Fruit fly (Drosophila melanogaster) whole organism: Measurements from ENCODE around the gene CG14262.
A peak's percentile ranks its signal among the peaks of the same experiment; 100 is the strongest.

Experiments
- CG8478 ChIP-seq: fragments of >200 bp; optimal IDR thresholded peaks from 2 replicates; lab custom pipeline; 2018; ENCODE audit warnings: inconsistent platforms
- Dll ChIP-seq: fragments of >200 bp; optimal IDR thresholded peaks from 2 replicates; lab custom pipeline; 2017
- EcR ChIP-seq, 2 experiments: fragments of >200 bp; optimal IDR thresholded peaks; 2 replicates each; lab custom pipeline; 2017; ENCODE audit warnings: missing biosample characterization in 2 of 2, missing genetic modification characterization in 2 of 2, missing genetic modification reagents in 2 of 2
- pan ChIP-seq: fragments of >200 bp; optimal IDR thresholded peaks from 2 replicates; lab custom pipeline; 2017
- psq ChIP-seq: fragments of >200 bp; optimal IDR thresholded peaks from 2 replicates; lab custom pipeline; 2017
- usp ChIP-seq: fragments of >200 bp; optimal IDR thresholded peaks from 2 replicates; lab custom pipeline; 2017; ENCODE audit warnings: missing biosample characterization, missing genetic modification characterization, mixed read lengths

The CG14262 gene

DNA sequence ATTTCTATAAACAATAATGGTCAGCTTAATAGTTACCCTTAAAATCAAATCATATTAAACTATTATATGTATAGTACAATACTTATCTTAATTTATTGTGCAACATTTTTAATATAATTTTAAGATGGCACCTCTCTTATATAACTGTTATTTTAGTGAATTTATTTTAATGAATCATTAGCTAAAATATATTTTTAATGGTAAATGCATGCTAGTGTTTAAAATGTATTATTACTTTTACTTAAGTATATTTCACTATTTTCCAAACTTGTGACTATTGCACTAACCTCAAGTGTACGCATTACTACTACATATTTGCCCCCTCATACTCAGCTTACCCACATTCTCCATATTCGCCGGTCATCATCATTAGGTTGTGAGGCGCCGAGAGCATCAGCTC lies 19.0 kb downstream of the CG14262 start:
- no peak for TF ChIP-seq usp (GFP tag; lab: Kevin White, UChicago)
- TF ChIP-seq psq (lab: Kevin White, UChicago) = no peak
- TF ChIP-seq pan = no peak
- TF ChIP-seq EcR (GFP tag; optimal IDR thresholded peaks at IDR 0.05; lab: Kevin White, UChicago) = no peak
- no peak for TF ChIP-seq Dll (lab: Kevin White, UChicago)
- TF ChIP-seq CG8478 (lab: Kevin White, UChicago) = no peak

DNA sequence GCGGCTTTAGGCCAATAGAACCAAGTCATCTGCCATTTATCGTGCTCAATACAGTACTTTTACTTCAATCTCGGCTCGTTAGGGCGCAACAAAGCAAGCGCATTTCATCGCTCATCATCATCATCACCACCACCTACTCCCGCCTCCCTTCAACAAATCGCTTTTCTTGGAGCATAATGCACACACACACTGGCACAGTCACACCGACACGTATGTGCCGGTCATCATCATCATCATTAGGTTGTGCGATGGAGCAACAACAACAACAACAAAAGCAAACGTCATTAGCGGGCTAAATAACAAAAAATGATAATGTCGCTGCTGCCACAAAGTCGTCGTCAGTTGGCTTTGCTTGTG lies 19.9 kb downstream of the CG14262 start:
- TF ChIP-seq pan (no peak), Dll (lab: Kevin White, UChicago) (no peak), EcR (GFP tag; optimal IDR thresholded peaks at IDR 0.05; lab: Kevin White, UChicago) (no peak), CG8478 (lab: Kevin White, UChicago) (no peak), psq (lab: Kevin White, UChicago) (no peak), usp (GFP tag; lab: Kevin White, UChicago) (no peak)

DNA sequence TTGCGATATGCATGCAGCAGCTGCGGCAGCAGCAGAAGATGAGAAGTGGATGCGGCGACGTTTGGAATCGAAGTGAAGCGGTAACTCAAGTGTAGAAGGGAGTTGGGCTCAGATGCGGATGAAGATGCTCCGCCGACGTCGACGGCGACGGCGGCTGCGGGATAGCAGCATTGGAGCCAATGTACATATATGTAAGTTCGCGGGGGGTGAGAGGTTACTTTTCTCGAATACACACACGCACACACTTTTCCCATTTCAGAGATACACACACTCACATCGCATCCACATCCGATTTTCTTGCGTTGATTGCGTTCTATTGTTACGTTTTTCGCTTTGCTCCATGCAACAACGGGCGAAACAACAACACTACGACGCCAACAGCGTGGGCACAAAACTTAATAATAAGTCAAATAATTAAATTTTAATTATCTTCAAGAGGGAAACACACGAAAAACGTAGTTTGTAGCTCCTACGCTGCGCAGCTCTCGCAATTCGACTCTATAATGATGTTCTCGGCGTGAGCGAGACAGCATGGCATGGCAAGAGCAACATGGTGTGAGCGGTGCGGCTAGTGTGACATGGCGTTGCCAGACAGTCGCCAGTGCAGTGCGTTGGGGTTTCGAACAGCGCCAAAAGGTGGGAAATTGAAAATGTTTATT lies 20.4 kb downstream of the CG14262 start, which contains the start of gene CG18766:
Gene CG18766 (minus strand): TSS at position 508 of the 659 bp plus-strand sequence.
- TF ChIP-seq psq (lab: Kevin White, UChicago) = no peak
- peak; percentile 81 for TF ChIP-seq CG8478 (lab: Kevin White, UChicago)

DNA sequence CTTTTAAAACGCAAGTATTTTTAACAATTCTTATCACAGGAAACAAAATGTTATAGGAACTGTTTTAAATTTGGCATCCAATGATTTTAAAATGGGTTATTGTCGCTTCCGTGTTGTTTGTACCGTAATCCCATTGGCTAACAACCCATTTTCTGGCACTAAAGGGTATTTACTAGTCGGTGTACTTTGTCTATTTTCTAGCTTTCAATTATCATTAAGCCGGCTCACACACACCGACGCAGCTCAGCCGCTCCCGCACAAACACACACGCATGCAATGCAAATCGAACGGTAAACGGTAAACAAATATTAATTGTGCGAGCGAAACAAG lies 20.9 kb downstream of the CG14262 start:
- no peak for TF ChIP-seq Dll (lab: Kevin White, UChicago)

DNA sequence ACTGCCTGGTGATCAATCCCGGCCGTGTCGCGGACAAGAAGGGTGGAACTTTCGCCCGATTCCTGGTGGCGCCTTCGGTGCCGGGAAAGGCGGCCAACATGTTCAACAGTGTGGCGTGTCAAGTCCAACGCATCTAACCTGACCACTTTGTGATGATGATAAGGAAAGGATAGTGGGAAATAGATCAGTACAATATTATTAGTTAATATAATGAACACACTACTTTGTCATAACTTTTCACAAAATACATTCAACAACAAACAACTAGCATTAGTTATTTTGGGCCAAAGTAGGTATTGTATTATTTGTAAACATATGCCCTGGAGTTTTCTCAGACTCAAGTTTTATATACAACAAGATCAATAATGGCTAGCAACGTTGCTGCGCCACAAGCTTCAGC lies 24.3 kb downstream of the CG14262 start, which contains the start of gene CG17991:
Gene CG17991 (plus strand): TSS at position 301 of the 400 bp plus-strand sequence.
- TF ChIP-seq CG8478 (lab: Kevin White, UChicago) = no peak
- no peak for TF ChIP-seq EcR (GFP tag; optimal IDR thresholded peaks at IDR 0.05; lab: Kevin White, UChicago)
- no peak for TF ChIP-seq Dll (lab: Kevin White, UChicago)
- no peak for TF ChIP-seq usp (GFP tag; lab: Kevin White, UChicago)
- no peak for TF ChIP-seq pan
- no peak for TF ChIP-seq psq (lab: Kevin White, UChicago)

DNA sequence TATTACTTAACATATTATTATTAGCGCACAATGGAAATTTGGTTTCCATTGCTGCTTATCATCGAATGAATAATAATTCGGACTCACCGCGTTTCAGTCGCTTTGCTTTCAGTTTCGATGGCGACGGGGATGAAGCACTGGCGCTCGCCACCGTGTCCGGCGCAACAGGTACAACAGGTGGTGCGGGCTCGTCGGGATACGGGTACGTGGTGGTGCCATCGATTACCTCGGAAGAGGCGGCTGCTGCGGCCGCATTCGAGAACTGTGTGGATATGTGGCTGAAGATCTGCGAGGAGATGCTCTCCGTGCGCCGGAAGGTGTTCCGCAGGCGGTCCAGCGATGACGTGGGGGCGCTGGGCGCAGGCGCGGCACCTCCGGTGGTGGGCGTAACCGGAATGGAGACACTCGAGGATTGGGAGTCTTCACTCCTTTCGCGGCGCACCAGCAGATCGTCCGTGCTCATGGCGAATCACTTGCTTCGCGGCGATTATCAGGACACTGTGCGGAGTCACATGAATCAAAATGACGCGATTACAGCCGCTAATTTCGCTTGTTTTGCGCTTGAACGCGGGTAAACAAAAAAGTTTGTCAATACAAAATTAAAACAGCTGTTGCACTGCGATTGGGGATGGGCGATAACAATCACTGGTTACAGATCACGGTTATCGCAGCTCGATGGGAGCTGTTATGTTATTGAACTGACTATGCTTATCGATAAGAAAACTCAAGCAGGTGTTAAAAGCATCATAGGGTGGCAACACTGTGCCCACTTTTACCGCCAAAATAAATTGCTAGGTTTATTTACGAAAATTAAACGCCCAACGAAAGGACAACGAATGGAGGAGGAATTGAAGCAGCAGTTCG lies 26.6 kb downstream of the CG14262 start, which contains the start of the genes CG31064 and PolA2:
Gene CG31064 (minus strand): TSS at position 648 of the 864 bp plus-strand sequence.
Gene PolA2 (plus strand): TSS at position 726 of the 864 bp plus-strand sequence.
- no peak for TF ChIP-seq psq (lab: Kevin White, UChicago)
- TF ChIP-seq EcR (GFP tag; optimal IDR thresholded peaks at IDR 0.05; lab: Kevin White, UChicago) = no peak
- TF ChIP-seq CG8478 (lab: Kevin White, UChicago) = no peak
- no peak for TF ChIP-seq pan
- TF ChIP-seq usp (GFP tag; lab: Kevin White, UChicago) = no peak
- TF ChIP-seq Dll (lab: Kevin White, UChicago) = no peak

DNA sequence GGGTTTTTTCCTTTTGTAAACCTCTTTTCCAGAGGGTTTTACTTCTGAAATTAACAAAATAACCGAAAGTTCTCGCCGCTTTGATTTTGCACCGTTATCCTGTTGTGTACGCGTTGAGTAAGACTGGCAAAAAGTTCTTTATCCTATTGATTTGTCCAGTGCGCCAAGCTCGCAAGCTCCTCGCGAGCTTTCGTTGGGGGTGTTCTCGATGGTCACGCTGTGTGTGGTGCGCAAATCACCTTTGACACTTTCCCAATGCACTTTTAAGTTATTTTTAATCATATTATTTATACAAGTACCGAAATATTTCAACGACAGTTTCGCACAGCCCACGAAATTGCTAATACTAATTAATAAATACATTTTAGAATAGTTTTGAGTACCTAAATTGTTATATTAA lies 27.2 kb downstream of the CG14262 start:
- TF ChIP-seq pan (no peak), EcR (GFP tag; optimal IDR thresholded peaks at IDR 0.05; lab: Kevin White, UChicago) (no peak), Dll (lab: Kevin White, UChicago) (no peak), psq (lab: Kevin White, UChicago) (no peak), CG8478 (lab: Kevin White, UChicago) (no peak), usp (GFP tag; lab: Kevin White, UChicago) (no peak)

DNA sequence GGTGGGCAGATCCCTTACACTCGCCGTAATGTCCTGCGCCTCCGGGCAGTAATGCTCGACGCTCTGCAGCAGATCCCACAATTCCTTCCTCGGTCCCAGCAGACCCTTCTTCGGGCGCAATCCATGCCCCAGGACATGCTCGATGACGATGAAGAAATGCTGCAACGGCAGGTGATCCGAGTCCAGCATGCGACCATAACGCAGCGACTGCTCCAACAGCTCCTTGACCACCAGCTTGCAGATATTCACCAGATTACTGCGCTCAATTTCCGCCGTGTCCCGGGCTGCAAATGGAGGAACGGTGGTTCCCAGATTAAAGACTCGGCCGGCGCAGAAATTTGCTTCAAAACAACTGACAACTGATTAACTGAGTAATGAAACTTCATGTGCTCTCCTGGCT lies 31.8 kb downstream of the CG14262 start, which contains the start of gene CG31068:
Gene CG31068 (plus strand): TSS at position 301 of the 400 bp plus-strand sequence.
- TF ChIP-seq EcR (GFP tag; optimal IDR thresholded peaks at IDR 0.05; lab: Kevin White, UChicago) (no peak), psq (lab: Kevin White, UChicago) (no peak), pan (no peak), CG8478 (lab: Kevin White, UChicago) (no peak), usp (GFP tag; lab: Kevin White, UChicago) (no peak), Dll (lab: Kevin White, UChicago) (no peak)

DNA sequence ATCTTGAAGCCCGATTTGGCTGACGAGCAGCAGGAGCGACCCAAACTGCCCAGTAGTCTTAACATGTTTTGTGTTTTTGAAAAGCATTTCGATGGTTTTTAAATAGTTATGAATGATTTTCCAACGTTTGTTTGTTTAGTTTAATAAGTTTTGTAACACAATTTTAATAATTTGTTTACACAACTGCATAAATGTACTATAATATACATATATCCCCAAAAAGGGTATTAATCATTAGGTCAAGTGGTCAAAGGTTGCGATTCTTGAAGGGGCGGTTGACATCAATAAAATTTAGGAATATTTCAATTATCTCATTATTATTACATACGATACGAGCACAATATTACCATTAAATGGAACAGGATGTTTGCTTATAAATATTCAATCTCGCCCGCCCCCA lies 35.9 kb downstream of the CG14262 start, which contains the start of gene CG42814:
Gene CG42814 (minus strand): TSS at position 101 of the 400 bp plus-strand sequence.
- TF ChIP-seq psq (lab: Kevin White, UChicago) (no peak), EcR (GFP tag; optimal IDR thresholded peaks at IDR 0.05; lab: Kevin White, UChicago) (no peak), Dll (lab: Kevin White, UChicago) (no peak), usp (GFP tag; lab: Kevin White, UChicago) (no peak), CG8478 (lab: Kevin White, UChicago) (no peak), pan (no peak)

DNA sequence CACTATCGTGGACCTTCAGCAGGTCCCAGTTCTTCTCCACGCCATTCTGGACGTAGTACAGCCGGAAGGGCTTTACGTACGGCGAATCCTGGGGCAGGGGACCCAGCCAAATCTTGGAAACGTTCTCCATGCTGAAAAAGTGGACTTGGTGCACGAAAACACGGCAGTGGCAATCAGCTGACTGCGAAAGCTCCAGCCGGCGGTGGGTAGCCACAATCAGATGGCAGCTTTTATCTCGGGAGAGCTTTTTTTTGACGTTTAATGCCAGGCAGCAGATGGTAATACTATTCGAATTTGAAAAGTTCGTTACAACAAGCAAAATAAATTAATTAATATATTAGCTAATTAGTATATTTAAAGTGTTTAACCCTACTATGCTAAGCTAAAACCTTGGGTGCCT lies 36.9 kb downstream of the CG14262 start, which contains the start of gene CG42813:
Gene CG42813 (minus strand): TSS at position 220 of the 400 bp plus-strand sequence.
- TF ChIP-seq usp (GFP tag; lab: Kevin White, UChicago) = no peak
- TF ChIP-seq pan = no peak
- no peak for TF ChIP-seq Dll (lab: Kevin White, UChicago)
- no peak for TF ChIP-seq EcR (GFP tag; optimal IDR thresholded peaks at IDR 0.05; lab: Kevin White, UChicago)
- no peak for TF ChIP-seq CG8478 (lab: Kevin White, UChicago)
- TF ChIP-seq psq (lab: Kevin White, UChicago) = no peak

DNA sequence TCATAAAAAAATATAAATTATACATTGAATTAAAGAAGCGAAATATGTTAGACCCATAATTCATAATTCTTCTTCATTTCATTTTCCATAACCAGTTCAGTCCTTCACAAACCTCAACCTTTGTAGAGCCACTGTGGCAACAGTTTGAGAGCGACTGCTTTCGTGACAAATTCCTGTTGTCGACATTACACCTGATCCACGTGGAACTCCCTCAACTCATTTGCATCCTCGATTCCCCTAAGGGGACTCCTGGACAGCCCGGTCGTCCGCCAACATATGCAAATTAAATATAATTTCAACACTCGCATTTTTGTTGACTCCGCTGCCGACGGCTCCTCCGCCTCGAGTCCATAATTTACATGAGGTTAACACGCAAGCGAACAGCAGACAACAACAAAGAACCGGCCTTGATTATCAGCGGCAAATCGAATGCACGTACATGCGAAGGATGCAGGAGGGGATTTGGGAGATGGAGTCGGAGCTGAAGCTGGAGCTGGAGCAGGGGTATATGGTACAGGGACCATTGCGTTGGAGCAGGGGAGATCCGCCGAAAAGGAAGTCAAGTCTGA lies 39.1 kb downstream of the CG14262 start:
- TF ChIP-seq usp (GFP tag; lab: Kevin White, UChicago) = no peak
- no peak for TF ChIP-seq CG8478 (lab: Kevin White, UChicago)
